Fruit fly (Drosophila melanogaster) whole organism, embryonic: ENCODE data around the gene H15.

ENCODE experiments used
- B-H2 ChIP-seq: fragments of 200-800 bp; sonication (Bioruptor generic); optimal IDR thresholded peaks from 2 replicates; lab custom pipeline; 2018; ENCODE audit warnings: missing biosample characterization, mild to moderate bottlenecking, missing genetic modification characterization
- CG1024 ChIP-seq: fragments of 200-800 bp; sonication (Bioruptor generic); IDR thresholded peaks from 2 replicates; pipeline ENCODE4 v1.3.6; 2022; ENCODE audit warnings: missing biosample characterization, missing genetic modification characterization
- CG10431 ChIP-seq: fragments of 200-800 bp; sonication (Bioruptor generic); optimal IDR thresholded peaks from 3 replicates; lab custom pipeline; 2018; ENCODE audit warnings: missing biosample characterization, mild to moderate bottlenecking, missing genetic modification characterization
- CG12155 ChIP-seq: fragments of 200-800 bp; sonication (Bioruptor generic); optimal IDR thresholded peaks from 3 replicates; lab custom pipeline; 2016; ENCODE audit warnings: missing biosample characterization, missing genetic modification characterization
- CG12769 ChIP-seq: fragments of 200-800 bp; sonication (Bioruptor generic); optimal IDR thresholded peaks from 2 replicates; lab custom pipeline; 2019; ENCODE audit warnings: missing biosample characterization, mild to moderate bottlenecking, missing genetic modification characterization, moderate library complexity
- CG13123 ChIP-seq: fragments of 200-800 bp; sonication (Bioruptor generic); optimal IDR thresholded peaks from 2 replicates; lab custom pipeline; 2016; ENCODE audit warnings: missing biosample characterization, missing genetic modification characterization
- CG13424 ChIP-seq: fragments of 200-800 bp; sonication (Bioruptor generic); optimal IDR thresholded peaks from 2 replicates; lab custom pipeline; 2019; ENCODE audit warnings: missing biosample characterization, mild to moderate bottlenecking, missing genetic modification characterization, moderate library complexity
- CG14710 ChIP-seq: fragments of 200-800 bp; sonication (Bioruptor generic); optimal IDR thresholded peaks from 3 replicates; lab custom pipeline; 2019; ENCODE audit warnings: missing biosample characterization, mild to moderate bottlenecking, missing genetic modification characterization, moderate library complexity
- CG14965 ChIP-seq: fragments of 200-800 bp; sonication (Bioruptor generic); optimal IDR thresholded peaks from 2 replicates; lab custom pipeline; 2016; ENCODE audit warnings: missing biosample characterization, missing genetic modification characterization, borderline replicate concordance
- CG3163 ChIP-seq: fragments of 200-800 bp; sonication (Bioruptor generic); optimal IDR thresholded peaks from 3 replicates; lab custom pipeline; 2016; ENCODE audit warnings: missing biosample characterization, missing genetic modification characterization
- CG42726 ChIP-seq: fragments of 200-800 bp; sonication (Bioruptor generic); IDR thresholded peaks from 2 replicates; pipeline ENCODE4 v1.3.6; 2022; ENCODE audit warnings: missing biosample characterization, missing genetic modification characterization; ENCODE audit not compliant: partially characterized antibody
- CG4730 ChIP-seq: fragments of 200-800 bp; sonication (Bioruptor generic); IDR thresholded peaks from 2 replicates; pipeline ENCODE4 v1.3.6; 2022; ENCODE audit warnings: missing biosample characterization, missing genetic modification characterization
- CG7556 ChIP-seq: fragments of 200-800 bp; sonication (Bioruptor generic); optimal IDR thresholded peaks from 2 replicates; lab custom pipeline; 2017; ENCODE audit warnings: missing biosample characterization, mild to moderate bottlenecking, missing genetic modification characterization
- CG7839 ChIP-seq: fragments of 200-800 bp; sonication (Bioruptor generic); optimal IDR thresholded peaks from 3 replicates; lab custom pipeline; 2018; ENCODE audit warnings: missing biosample characterization, mild to moderate bottlenecking, missing genetic modification characterization, moderate library complexity
- CG8388 ChIP-seq: fragments of 200-800 bp; sonication (Bioruptor generic); optimal IDR thresholded peaks from 2 replicates; lab custom pipeline; 2019; ENCODE audit warnings: missing biosample characterization, mild to moderate bottlenecking, missing genetic modification characterization, moderate library complexity
- CG9215 ChIP-seq: fragments of 200-800 bp; sonication (Bioruptor generic); IDR thresholded peaks from 2 replicates; pipeline ENCODE4 v1.3.6; 2022; ENCODE audit warnings: missing biosample characterization, missing genetic modification characterization
- CG9609 ChIP-seq: fragments of 200-800 bp; sonication (Bioruptor generic); optimal IDR thresholded peaks from 3 replicates; lab custom pipeline; 2016; ENCODE audit warnings: missing biosample characterization, missing genetic modification characterization
- Dad ChIP-seq: fragments of 200-800 bp; sonication (Bioruptor generic); optimal IDR thresholded peaks from 3 replicates; lab custom pipeline; 2016; ENCODE audit warnings: missing biosample characterization, missing genetic modification characterization
- E2f2 ChIP-seq: fragments of 200-800 bp; sonication (Bioruptor generic); IDR thresholded peaks from 2 replicates; pipeline ENCODE4 v1.3.6; 2022; ENCODE audit warnings: missing biosample characterization, missing genetic modification characterization
- Ets97D ChIP-seq: fragments of 200-800 bp; sonication (Bioruptor generic); optimal IDR thresholded peaks from 3 replicates; lab custom pipeline; 2016; ENCODE audit warnings: missing biosample characterization, missing genetic modification characterization
- Gsc ChIP-seq: fragments of 200-800 bp; sonication (Bioruptor generic); IDR thresholded peaks from 2 replicates; pipeline ENCODE4 v1.3.6; 2022; ENCODE audit warnings: missing biosample characterization, missing genetic modification characterization
- Hr39 ChIP-seq: fragments of >200 bp; optimal IDR thresholded peaks from 2 replicates; lab custom pipeline; 2017
- Hr78 ChIP-seq, 2 experiments: fragments of 200-800 bp in 1 of 2; fragments of >200 bp in 1 of 2; sonication (Bioruptor generic) in 1 of 2; optimal IDR thresholded peaks; 2 replicates each; lab custom pipeline; 2017 to 2019; ENCODE audit warnings: missing biosample characterization in 2 of 2, missing genetic modification characterization in 2 of 2, mild to moderate bottlenecking in 1 of 2, moderate library complexity in 1 of 2
- Sin3A ChIP-seq: fragments of >200 bp; optimal IDR thresholded peaks from 2 replicates; lab custom pipeline; 2018
- Sry-β ChIP-seq: fragments of 200-800 bp; sonication (Bioruptor generic); optimal IDR thresholded peaks from 2 replicates; lab custom pipeline; 2018; ENCODE audit warnings: missing biosample characterization, mild to moderate bottlenecking, missing genetic modification characterization, moderate library complexity
- TFAM ChIP-seq: fragments of 200-800 bp; sonication (Bioruptor generic); optimal IDR thresholded peaks from 2 replicates; lab custom pipeline; 2017; ENCODE audit warnings: missing biosample characterization, missing genetic modification characterization, inconsistent platforms
- Xbp1 ChIP-seq: fragments of 200-800 bp; sonication (Bioruptor generic); optimal IDR thresholded peaks from 3 replicates; lab custom pipeline; 2016; ENCODE audit warnings: missing biosample characterization, mild to moderate bottlenecking, missing genetic modification characterization
- aop ChIP-seq: fragments of 200-800 bp; sonication (Bioruptor generic); IDR thresholded peaks from 2 replicates; pipeline ENCODE4 v1.3.6; 2022; ENCODE audit warnings: missing biosample characterization, missing genetic modification characterization
- ci ChIP-seq: fragments of 200-800 bp; sonication (Bioruptor generic); IDR thresholded peaks from 3 replicates; pipeline ENCODE4 v1.3.6; 2022; ENCODE audit warnings: missing biosample characterization, missing genetic modification characterization
- dan ChIP-seq: fragments of 200-800 bp; sonication (Bioruptor generic); IDR thresholded peaks from 2 replicates; pipeline ENCODE4 v1.3.6; 2022; ENCODE audit warnings: missing biosample characterization, missing genetic modification characterization
- ewg ChIP-seq: fragments of 200-800 bp; sonication (Bioruptor generic); optimal IDR thresholded peaks from 3 replicates; lab custom pipeline; 2017; ENCODE audit warnings: mild to moderate bottlenecking, missing biosample characterization, missing genetic modification reagents, missing genetic modification characterization
- eyg ChIP-seq: fragments of 200-800 bp; sonication (Bioruptor generic); optimal IDR thresholded peaks from 3 replicates; lab custom pipeline; 2016; ENCODE audit warnings: missing biosample characterization, missing genetic modification characterization
- fd96Cb ChIP-seq: fragments of 200-800 bp; sonication (Bioruptor generic); optimal IDR thresholded peaks from 2 replicates; lab custom pipeline; 2018; ENCODE audit warnings: missing biosample characterization, mild to moderate bottlenecking, missing genetic modification characterization, moderate library complexity
- gem ChIP-seq: fragments of 200-800 bp; sonication (Bioruptor generic); optimal IDR thresholded peaks from 2 replicates; lab custom pipeline; 2019; ENCODE audit warnings: missing biosample characterization, mild to moderate bottlenecking, missing genetic modification characterization, moderate library complexity
- gfzf ChIP-seq: fragments of 200-800 bp; sonication (Bioruptor generic); optimal IDR thresholded peaks from 2 replicates; lab custom pipeline; 2016; ENCODE audit warnings: missing biosample characterization, mild to moderate bottlenecking, missing genetic modification characterization, moderate library complexity
- grn ChIP-seq: fragments of 200-800 bp; sonication (Bioruptor generic); optimal IDR thresholded peaks from 3 replicates; lab custom pipeline; 2017; ENCODE audit warnings: missing biosample characterization, missing genetic modification characterization
- hth ChIP-seq: fragments of >200 bp; optimal IDR thresholded peaks from 2 replicates; lab custom pipeline; 2017; ENCODE audit warnings: inconsistent platforms
- insv ChIP-seq, 2 experiments: fragments of 200-800 bp; sonication (Bioruptor generic); optimal IDR thresholded peaks; 3 replicates each; lab custom pipeline; 2016 to 2018; ENCODE audit warnings: missing biosample characterization in 2 of 2, missing genetic modification characterization in 2 of 2
- inv ChIP-seq: fragments of 200-800 bp; sonication (Bioruptor generic); IDR thresholded peaks from 2 replicates; pipeline ENCODE4 v1.3.6; 2022; ENCODE audit warnings: missing biosample characterization, missing genetic modification characterization; ENCODE audit not compliant: partially characterized antibody
- jigr1 ChIP-seq: fragments of 200-800 bp; sonication (Bioruptor generic); IDR thresholded peaks from 3 replicates; pipeline ENCODE4 v1.3.6; 2022; ENCODE audit warnings: missing biosample characterization, missing genetic modification characterization
- jumu ChIP-seq: fragments of 200-800 bp; sonication (Bioruptor generic); optimal IDR thresholded peaks from 3 replicates; lab custom pipeline; 2016; ENCODE audit warnings: missing biosample characterization, missing genetic modification characterization
- lbe ChIP-seq: fragments of 200-800 bp; sonication (Bioruptor generic); optimal IDR thresholded peaks from 2 replicates; lab custom pipeline; 2016; ENCODE audit warnings: missing biosample characterization, mild to moderate bottlenecking, missing genetic modification characterization
- nerfin-2 ChIP-seq: fragments of 200-800 bp; sonication (Bioruptor generic); IDR thresholded peaks from 2 replicates; pipeline ENCODE4 v1.3.6; 2022; ENCODE audit warnings: missing biosample characterization, missing genetic modification characterization; ENCODE audit not compliant: partially characterized antibody
- pfk ChIP-seq: fragments of 200-800 bp; sonication (Bioruptor generic); optimal IDR thresholded peaks from 2 replicates; lab custom pipeline; 2018; ENCODE audit warnings: missing biosample characterization, mild to moderate bottlenecking, missing genetic modification characterization, moderate library complexity
- phol ChIP-seq: fragments of 200-800 bp; sonication (Bioruptor generic); optimal IDR thresholded peaks from 3 replicates; lab custom pipeline; 2018; ENCODE audit warnings: missing biosample characterization, mild to moderate bottlenecking, missing genetic modification characterization, moderate library complexity
- psq ChIP-seq: fragments of 200-800 bp; sonication (Bioruptor generic); optimal IDR thresholded peaks from 2 replicates; lab custom pipeline; 2017; ENCODE audit warnings: missing biosample characterization, missing genetic modification characterization
- shn ChIP-seq: fragments of 200-800 bp; sonication (Bioruptor generic); optimal IDR thresholded peaks from 3 replicates; lab custom pipeline; 2016; ENCODE audit warnings: missing biosample characterization, missing genetic modification characterization
- slbo ChIP-seq: fragments of 200-800 bp; sonication (Bioruptor generic); IDR thresholded peaks from 2 replicates; pipeline ENCODE4 v1.3.6; 2022; ENCODE audit warnings: missing biosample characterization, missing genetic modification characterization
- stc ChIP-seq: fragments of 200-800 bp; sonication (Bioruptor generic); IDR thresholded peaks from 2 replicates; pipeline ENCODE4 v1.3.6; 2022; ENCODE audit warnings: missing biosample characterization, missing genetic modification characterization
- toy ChIP-seq: fragments of 200-800 bp; sonication (Bioruptor generic); IDR thresholded peaks from 2 replicates; pipeline ENCODE4 v1.3.6; 2022; ENCODE audit warnings: missing biosample characterization, missing genetic modification characterization
- unpg ChIP-seq: fragments of 200-800 bp; sonication (Bioruptor generic); optimal IDR thresholded peaks from 3 replicates; lab custom pipeline; 2018; ENCODE audit warnings: missing biosample characterization, mild to moderate bottlenecking, missing genetic modification characterization, moderate library complexity
- z ChIP-seq: fragments of 200-800 bp; sonication (Bioruptor generic); IDR thresholded peaks from 3 replicates; pipeline ENCODE4 v1.3.6; 2022; ENCODE audit warnings: missing biosample characterization, missing genetic modification characterization

Gene H15

dm6 chr2L:5425341-5425740 lies 21.3 kb downstream of the H15 start (continued):
- TF ChIP-seq shn (GFP tag; lab: Kevin White, UChicago) = no peak
- peak; percentile 45 for TF ChIP-seq CG9215 (GFP tag; lab: Robert Waterston, UW)
- TF ChIP-seq eyg (GFP tag; lab: Kevin White, UChicago) = peak; percentile 23
- peak; percentile 61 for TF ChIP-seq jumu
- no peak for TF ChIP-seq Hr39
- TF ChIP-seq insv (GFP tag; optimal IDR thresholded peaks at IDR 0.05; lab: Kevin White, UChicago) = no peak
- no peak for TF ChIP-seq inv
- 0 out of 2 replicates have a peak, but pooled peaks have one; percentile 32 for TF ChIP-seq toy
- no peak for TF ChIP-seq CG4730 (GFP tag; lab: Robert Waterston, UW)
- TF ChIP-seq ci = peak; percentile 73; the same call in 2 of the 3 replicates
- peak; percentile 34 for TF ChIP-seq CG12155
- no peak for TF ChIP-seq lbe (GFP tag; lab: Kevin White, UChicago)
- TF ChIP-seq CG7556 (GFP tag; lab: Kevin White, UChicago) = peak; percentile 62
- no peak for TF ChIP-seq dan
- no peak for TF ChIP-seq nerfin-2
- no peak for TF ChIP-seq gfzf (GFP tag; lab: Kevin White, UChicago)
- TF ChIP-seq phol (tag; lab: Kevin White, UChicago) = peak; percentile 67
- no peak for TF ChIP-seq B-H2 (GFP tag; lab: Kevin White, UChicago)
- TF ChIP-seq CG1024 = no peak
- 0 out of 2 replicates have a peak, but pooled peaks have one; percentile 21 for TF ChIP-seq stc (GFP tag; lab: Robert Waterston, UW)
- no peak for TF ChIP-seq Sin3A (lab: Kevin White, UChicago)
- TF ChIP-seq Xbp1 = peak; percentile 67
- peak; percentile 65 for TF ChIP-seq CG8388 (GFP tag; lab: Kevin White, UChicago)
- no peak for TF ChIP-seq TFAM (GFP tag; lab: Kevin White, UChicago)
- TF ChIP-seq E2f2 (GFP tag; lab: Robert Waterston, UW) = peak; percentile 11; the same call in 1 of the 2 replicates
- TF ChIP-seq gem (tag; lab: Kevin White, UChicago) = peak; percentile 73
- TF ChIP-seq CG12769 (tag; lab: Kevin White, UChicago) = peak; percentile 70
- TF ChIP-seq Sry-β (GFP tag; lab: Kevin White, UChicago) = no peak
- peak; percentile 28 for TF ChIP-seq Ets97D (GFP tag; lab: Kevin White, UChicago)
- peak; percentile 64 for TF ChIP-seq CG7839
- peak; percentile 13 for TF ChIP-seq CG3163 (GFP tag; lab: Kevin White, UChicago)
- no peak for TF ChIP-seq grn (GFP tag; lab: Kevin White, UChicago)
- TF ChIP-seq unpg = peak; percentile 67
- 0 out of 2 replicates have a peak, but pooled peaks have one; percentile 13 for TF ChIP-seq Gsc (GFP tag; lab: Robert Waterston, UW)
- 0 out of 3 replicates have a peak, but pooled peaks have one; percentile 33 for TF ChIP-seq jigr1
- TF ChIP-seq slbo (GFP tag; lab: Robert Waterston, UW) = peak; percentile 63
- no peak for TF ChIP-seq CG14965
- TF ChIP-seq CG9609 = peak; percentile 42
- TF ChIP-seq z (GFP tag; lab: Robert Waterston, UW) = no peak
- TF ChIP-seq Dad (GFP tag; lab: Kevin White, UChicago) = peak; percentile 42
- no peak for TF ChIP-seq CG10431 (GFP tag; lab: Kevin White, UChicago)
- peak in 1 of 2 experiments; percentile 18 for TF ChIP-seq Hr78 (GFP tag; optimal IDR thresholded peaks at IDR 0.05; lab: Kevin White, UChicago)
- TF ChIP-seq hth (lab: Kevin White, UChicago) = no peak
- no peak for TF ChIP-seq CG13123 (GFP tag; lab: Kevin White, UChicago)
- no peak for TF ChIP-seq pfk (GFP tag; lab: Kevin White, UChicago)
- TF ChIP-seq CG13424 = peak; percentile 52
- no peak for TF ChIP-seq psq
- TF ChIP-seq fd96Cb = peak; percentile 66
- TF ChIP-seq aop (GFP tag; lab: Robert Waterston, UW) = no peak
- TF ChIP-seq CG42726 (GFP tag; lab: Robert Waterston, UW) = no peak
- peak; percentile 55 for TF ChIP-seq ewg (GFP tag; lab: Kevin White, UChicago)
- peak; percentile 35 for TF ChIP-seq CG14710
